Fruit fly (Drosophila melanogaster) whole organism, adult: ENCODE data around the gene CG13984.

Experiments used
- CG14711 ChIP-seq: fragments of 200-800 bp; sonication (Bioruptor generic); optimal IDR thresholded peaks from 2 replicates; lab custom pipeline; 2018; ENCODE audit warnings: missing biosample characterization, mild to moderate bottlenecking, missing genetic modification characterization, moderate library complexity
- CG5204 ChIP-seq: fragments of 200-800 bp; sonication (Bioruptor generic); optimal IDR thresholded peaks from 2 replicates; lab custom pipeline; 2016; ENCODE audit warnings: missing biosample characterization, missing genetic modification characterization
- Clk ChIP-seq: fragments of 200-800 bp; sonication (Bioruptor generic); optimal IDR thresholded peaks from 2 replicates; lab custom pipeline; 2017; ENCODE audit warnings: missing biosample characterization, missing genetic modification characterization
- Hr96 ChIP-seq: fragments of 200-800 bp; sonication (Bioruptor generic); optimal IDR thresholded peaks from 2 replicates; lab custom pipeline; 2016; ENCODE audit warnings: missing biosample characterization, missing genetic modification characterization
- Mnt ChIP-seq: fragments of 200-800 bp; sonication (Bioruptor generic); optimal IDR thresholded peaks from 2 replicates; lab custom pipeline; 2016; ENCODE audit warnings: missing biosample characterization, mild to moderate bottlenecking, missing genetic modification characterization
- cnc ChIP-seq, 2 experiments: fragments of >200 bp; optimal IDR thresholded peaks; 2 replicates each; lab custom pipeline; 2017
- toe ChIP-seq: fragments of 200-800 bp; sonication (Bioruptor generic); optimal IDR thresholded peaks from 2 replicates; lab custom pipeline; 2016; ENCODE audit warnings: missing biosample characterization, missing genetic modification characterization

dm6 chr2L:6273963-6274834 lies 34.4 kb upstream of the CG13984 start:
- TF ChIP-seq CG5204 (no peak), Clk (GFP tag; lab: Kevin White, UChicago) (no peak), CG14711 (tag; lab: Kevin White, UChicago) (no peak), cnc (optimal IDR thresholded peaks at IDR 0.05; lab: Kevin White, UChicago) (no peak), Mnt (GFP tag; lab: Kevin White, UChicago) (no peak), Hr96 (GFP tag; lab: Kevin White, UChicago) (no peak), toe (GFP tag; lab: Kevin White, UChicago) (no peak)
